Fruit fly (Drosophila melanogaster) whole organism, prepupa: ENCODE results near the gene CG14971.

Source experiments
- CG3032 ChIP-seq: fragments of 200-800 bp; optimal IDR thresholded peaks from 2 replicates; lab custom pipeline; 2019; ENCODE audit warnings: missing biosample characterization, mild to moderate bottlenecking, missing genetic modification characterization, moderate library complexity
- CG6163 ChIP-seq: fragments of 200-800 bp; sonication (Bioruptor generic); IDR thresholded peaks from 3 replicates; pipeline ENCODE4 v1.3.6; 2022; ENCODE audit warnings: missing biosample characterization, missing genetic modification characterization
- CG6792 ChIP-seq: fragments of 200-800 bp; sonication (Bioruptor generic); optimal IDR thresholded peaks from 3 replicates; lab custom pipeline; 2016; ENCODE audit warnings: missing biosample characterization, missing genetic modification characterization
- CG8119 ChIP-seq: fragments of 200-800 bp; sonication (Bioruptor generic); IDR thresholded peaks from 3 replicates; pipeline ENCODE4 v1.3.6; 2022; ENCODE audit warnings: missing biosample characterization, missing genetic modification characterization
- CG8319 ChIP-seq: fragments of 200-800 bp; sonication (Bioruptor generic); optimal IDR thresholded peaks from 3 replicates; lab custom pipeline; 2016; ENCODE audit warnings: missing biosample characterization, missing genetic modification characterization
- Hr39 ChIP-seq: fragments of 200-800 bp; sonication (Bioruptor generic); optimal IDR thresholded peaks from 2 replicates; lab custom pipeline; 2016; ENCODE audit warnings: missing biosample characterization, missing genetic modification characterization
- Lpt ChIP-seq: fragments of 200-800 bp; sonication (Bioruptor generic); optimal IDR thresholded peaks from 3 replicates; lab custom pipeline; 2016; ENCODE audit warnings: missing biosample characterization, missing genetic modification characterization
- cyc ChIP-seq: fragments of 200-800 bp; sonication (Bioruptor generic); optimal IDR thresholded peaks from 3 replicates; lab custom pipeline; 2016; ENCODE audit warnings: missing biosample characterization, missing genetic modification characterization
- fd59A ChIP-seq: fragments of 200-800 bp; sonication (Bioruptor generic); optimal IDR thresholded peaks from 2 replicates; lab custom pipeline; 2017; ENCODE audit warnings: missing biosample characterization, mild to moderate bottlenecking, missing genetic modification characterization, missing genetic modification reagents
- lz ChIP-seq: fragments of 200-800 bp; sonication (Bioruptor generic); optimal IDR thresholded peaks from 3 replicates; lab custom pipeline; 2016; ENCODE audit warnings: missing biosample characterization, missing genetic modification characterization
- topi ChIP-seq: fragments of 200-800 bp; sonication (Bioruptor generic); optimal IDR thresholded peaks from 3 replicates; lab custom pipeline; 2016; ENCODE audit warnings: missing biosample characterization, missing genetic modification characterization

DNA sequence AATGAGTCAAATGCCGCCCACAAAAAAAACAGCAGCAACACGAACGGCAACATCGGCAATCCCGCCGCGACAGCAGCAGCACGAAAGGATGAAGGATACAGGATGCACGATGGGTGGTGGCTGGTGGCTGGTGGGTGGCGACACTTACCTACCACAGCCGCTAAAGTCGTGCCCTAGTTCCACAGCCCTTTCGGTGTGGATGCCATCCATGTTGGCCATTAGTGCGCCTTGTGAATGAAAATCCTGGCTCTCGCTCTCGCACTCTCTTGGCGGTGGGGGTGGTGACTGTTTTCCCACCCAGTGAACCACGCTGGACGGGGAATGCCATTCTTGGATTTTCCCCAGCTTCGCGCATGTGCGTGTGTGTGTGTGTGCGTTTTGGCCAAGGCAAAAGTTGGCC lies 44.1 kb downstream of the CG14971 start:
- TF ChIP-seq Hr39 (GFP tag; lab: Kevin White, UChicago) (no peak), CG8119 (GFP tag; lab: Robert Waterston, UW) (no peak), lz (GFP tag; lab: Kevin White, UChicago) (no peak), CG6163 (no peak), CG8319 (GFP tag; lab: Kevin White, UChicago) (no peak), fd59A (GFP tag; lab: Kevin White, UChicago) (no peak), topi (no peak), cyc (GFP tag; lab: Kevin White, UChicago) (no peak), Lpt (GFP tag; lab: Kevin White, UChicago) (no peak), CG6792 (GFP tag; lab: Kevin White, UChicago) (no peak), CG3032 (tag; lab: Kevin White, UChicago) (no peak)
